Fruit fly (Drosophila melanogaster) whole organism, embryonic: ENCODE measurements around the gene Nf1.

Experiments
- CG11695 ChIP-seq: fragments of 200-800 bp; sonication (Bioruptor generic); IDR thresholded peaks from 3 replicates; pipeline ENCODE4 v1.3.6; 2022; ENCODE audit warnings: missing biosample characterization, missing genetic modification characterization
- CG15601 ChIP-seq: fragments of 200-800 bp; sonication (Bioruptor generic); optimal IDR thresholded peaks from 3 replicates; lab custom pipeline; 2019; ENCODE audit warnings: missing biosample characterization, mild to moderate bottlenecking, missing genetic modification characterization, moderate library complexity
- CG16779 ChIP-seq: fragments of 200-800 bp; sonication (Bioruptor generic); IDR thresholded peaks from 2 replicates; pipeline ENCODE4 v1.3.6; 2022; ENCODE audit warnings: missing biosample characterization, missing genetic modification characterization
- CG18262 ChIP-seq: fragments of 200-800 bp; optimal IDR thresholded peaks from 3 replicates; lab custom pipeline; 2019; ENCODE audit warnings: missing biosample characterization, mild to moderate bottlenecking, missing genetic modification characterization, moderate library complexity
- CG32532 ChIP-seq: fragments of 200-800 bp; sonication (Bioruptor generic); IDR thresholded peaks from 2 replicates; pipeline ENCODE4 v1.3.6; 2022; ENCODE audit warnings: missing biosample characterization, missing genetic modification characterization
- CG33213 ChIP-seq: fragments of 200-800 bp; sonication (Bioruptor generic); optimal IDR thresholded peaks from 3 replicates; lab custom pipeline; 2016; ENCODE audit warnings: missing biosample characterization, missing genetic modification characterization
- CG5953 ChIP-seq: fragments of 200-800 bp; sonication (Bioruptor generic); IDR thresholded peaks from 2 replicates; pipeline ENCODE4 v1.3.6; 2022; ENCODE audit warnings: missing biosample characterization, missing genetic modification characterization
- CG6175 ChIP-seq: fragments of 200-800 bp; sonication (Bioruptor generic); IDR thresholded peaks from 3 replicates; pipeline ENCODE4 v1.3.6; 2022; ENCODE audit warnings: missing biosample characterization, missing genetic modification characterization
- CG6791 ChIP-seq: fragments of 200-800 bp; sonication (Bioruptor generic); IDR thresholded peaks from 3 replicates; pipeline ENCODE4 v1.3.6; 2022; ENCODE audit warnings: missing biosample characterization, missing genetic modification characterization; ENCODE audit not compliant: partially characterized antibody
- CG7372 ChIP-seq: fragments of 200-800 bp; sonication (Bioruptor generic); IDR thresholded peaks from 2 replicates; pipeline ENCODE4 v1.3.6; 2022; ENCODE audit warnings: missing biosample characterization, missing genetic modification characterization
- CG9932 ChIP-seq: fragments of 200-800 bp; sonication (Bioruptor generic); IDR thresholded peaks from 2 replicates; pipeline ENCODE4 v1.3.6; 2022; ENCODE audit warnings: missing biosample characterization, missing genetic modification characterization
- CTCF ChIP-seq: fragments of 200-800 bp; sonication (Bioruptor generic); optimal IDR thresholded peaks from 2 replicates; lab custom pipeline; 2017; ENCODE audit warnings: missing biosample characterization, mild to moderate bottlenecking, missing genetic modification characterization, moderate library complexity
- Chrac-16 ChIP-seq: fragments of 200-800 bp; sonication (Bioruptor generic); optimal IDR thresholded peaks from 3 replicates; lab custom pipeline; 2016; ENCODE audit warnings: missing biosample characterization, missing genetic modification characterization
- HHEX ChIP-seq: fragments of 200-800 bp; sonication (Bioruptor generic); optimal IDR thresholded peaks from 3 replicates; lab custom pipeline; 2017; ENCODE audit warnings: missing biosample characterization, mild to moderate bottlenecking, missing genetic modification characterization, missing genetic modification reagents
- HLHmδ ChIP-seq: fragments of 200-800 bp; sonication (Bioruptor generic); optimal IDR thresholded peaks from 2 replicates; lab custom pipeline; 2018; ENCODE audit warnings: missing biosample characterization, mild to moderate bottlenecking, missing genetic modification characterization, moderate library complexity
- Hmx ChIP-seq: fragments of 200-800 bp; sonication (Bioruptor generic); optimal IDR thresholded peaks from 2 replicates; lab custom pipeline; 2016; ENCODE audit warnings: missing biosample characterization, missing genetic modification characterization
- Lpt ChIP-seq: fragments of >200 bp; optimal IDR thresholded peaks from 2 replicates; lab custom pipeline; 2018; ENCODE audit warnings: missing biosample characterization, missing genetic modification characterization
- MBD-R2 ChIP-seq: fragments of 200-800 bp; sonication (Bioruptor generic); IDR thresholded peaks from 2 replicates; pipeline ENCODE4 v1.3.6; 2022; ENCODE audit warnings: missing biosample characterization, missing genetic modification characterization
- Med ChIP-seq: fragments of 200-800 bp; sonication (Bioruptor generic); peaks from one replicate; lab custom pipeline; 2016; ENCODE audit warnings: missing biosample characterization, missing genetic modification characterization, mild to moderate bottlenecking, inconsistent platforms, moderate library complexity
- Nf-YC ChIP-seq: fragments of 200-800 bp; optimal IDR thresholded peaks from 3 replicates; lab custom pipeline; 2019; ENCODE audit warnings: missing biosample characterization, mild to moderate bottlenecking, missing genetic modification characterization, moderate library complexity
- Pdp1 ChIP-seq, 2 experiments: fragments of 200-800 bp; sonication (Bioruptor generic); optimal IDR thresholded peaks; 3 replicates each; lab custom pipeline; 2016; ENCODE audit warnings: missing biosample characterization in 2 of 2, missing genetic modification characterization in 2 of 2, mild to moderate bottlenecking in 1 of 2, moderate library complexity in 1 of 2
- Ravus ChIP-seq: fragments of 200-800 bp; sonication (Bioruptor generic); IDR thresholded peaks from 2 replicates; pipeline ENCODE4 v1.3.6; 2022; ENCODE audit warnings: missing biosample characterization, missing genetic modification characterization
- Rfx ChIP-seq: fragments of 200-800 bp; sonication (Bioruptor generic); IDR thresholded peaks from 2 replicates; pipeline ENCODE4 v1.3.6; 2022; ENCODE audit warnings: missing biosample characterization, missing genetic modification characterization
- Sry-δ ChIP-seq: fragments of 200-800 bp; sonication (Bioruptor generic); optimal IDR thresholded peaks from 2 replicates; lab custom pipeline; 2016; ENCODE audit warnings: missing biosample characterization, missing genetic modification characterization
- ab ChIP-seq: fragments of 200-800 bp; sonication (Bioruptor generic); optimal IDR thresholded peaks from 2 replicates; lab custom pipeline; 2016; ENCODE audit warnings: missing biosample characterization, missing genetic modification characterization
- az2 ChIP-seq: fragments of 200-800 bp; sonication (Bioruptor generic); optimal IDR thresholded peaks from 3 replicates; lab custom pipeline; 2016; ENCODE audit warnings: missing biosample characterization, missing genetic modification characterization
- dati ChIP-seq: fragments of 200-800 bp; sonication (Bioruptor generic); IDR thresholded peaks from 2 replicates; pipeline ENCODE4 v1.3.6; 2022; ENCODE audit warnings: missing biosample characterization, missing genetic modification characterization
- dmrt99B ChIP-seq: fragments of 200-800 bp; sonication (Bioruptor generic); optimal IDR thresholded peaks from 2 replicates; lab custom pipeline; 2018; ENCODE audit warnings: missing biosample characterization, mild to moderate bottlenecking, missing genetic modification characterization, moderate library complexity
- emc ChIP-seq: fragments of 200-800 bp; sonication (Bioruptor generic); optimal IDR thresholded peaks from 2 replicates; lab custom pipeline; 2016; ENCODE audit warnings: missing biosample characterization, missing genetic modification characterization
- exex ChIP-seq: fragments of 200-800 bp; sonication (Bioruptor generic); optimal IDR thresholded peaks from 4 replicates; lab custom pipeline; 2018; ENCODE audit warnings: missing biosample characterization, mild to moderate bottlenecking, missing genetic modification characterization, moderate library complexity
- gce ChIP-seq: fragments of 200-800 bp; sonication (Bioruptor generic); IDR thresholded peaks from 3 replicates; pipeline ENCODE4 v1.3.6; 2022; ENCODE audit warnings: missing biosample characterization, missing genetic modification characterization
- grn ChIP-seq: fragments of 200-800 bp; sonication (Bioruptor generic); optimal IDR thresholded peaks from 3 replicates; lab custom pipeline; 2017; ENCODE audit warnings: missing biosample characterization, missing genetic modification characterization
- gsb ChIP-seq: fragments of 200-800 bp; sonication (Bioruptor generic); IDR thresholded peaks from 2 replicates; pipeline ENCODE4 v1.3.6; 2022; ENCODE audit warnings: missing biosample characterization, missing genetic modification characterization
- hb ChIP-seq: fragments of 200-800 bp; sonication (Bioruptor generic); IDR thresholded peaks from 3 replicates; pipeline ENCODE4 v1.3.6; 2022; ENCODE audit warnings: missing biosample characterization, missing genetic modification characterization; ENCODE audit not compliant: partially characterized antibody
- hbn ChIP-seq: fragments of 200-800 bp; sonication (Bioruptor generic); IDR thresholded peaks from 2 replicates; pipeline ENCODE4 v1.3.6; 2022; ENCODE audit warnings: missing biosample characterization, missing genetic modification characterization; ENCODE audit not compliant: partially characterized antibody
- inv ChIP-seq: fragments of 200-800 bp; sonication (Bioruptor generic); IDR thresholded peaks from 2 replicates; pipeline ENCODE4 v1.3.6; 2022; ENCODE audit warnings: missing biosample characterization, missing genetic modification characterization; ENCODE audit not compliant: partially characterized antibody
- kni ChIP-seq: fragments of 200-800 bp; sonication (Bioruptor generic); optimal IDR thresholded peaks from 3 replicates; lab custom pipeline; 2017; ENCODE audit warnings: mild to moderate bottlenecking, missing biosample characterization, missing genetic modification reagents, missing genetic modification characterization
- lilli ChIP-seq: fragments of 200-800 bp; sonication (Bioruptor generic); optimal IDR thresholded peaks from 3 replicates; lab custom pipeline; 2016; ENCODE audit warnings: missing biosample characterization, missing genetic modification characterization
- mld ChIP-seq: fragments of 200-800 bp; sonication (Bioruptor generic); IDR thresholded peaks from 3 replicates; pipeline ENCODE4 v1.3.6; 2022; ENCODE audit warnings: missing biosample characterization, missing genetic modification characterization; ENCODE audit not compliant: partially characterized antibody
- onecut ChIP-seq: fragments of 200-800 bp; sonication (Bioruptor generic); IDR thresholded peaks from 2 replicates; pipeline ENCODE4 v1.3.6; 2022; ENCODE audit warnings: missing biosample characterization, missing genetic modification characterization
- phol ChIP-seq: fragments of 200-800 bp; sonication (Bioruptor generic); optimal IDR thresholded peaks from 3 replicates; lab custom pipeline; 2018; ENCODE audit warnings: missing biosample characterization, mild to moderate bottlenecking, missing genetic modification characterization, moderate library complexity
- scrt ChIP-seq: fragments of 200-800 bp; sonication (Bioruptor generic); optimal IDR thresholded peaks from 2 replicates; lab custom pipeline; 2018; ENCODE audit warnings: missing biosample characterization, mild to moderate bottlenecking, missing genetic modification characterization, moderate library complexity
- seq ChIP-seq: fragments of 200-800 bp; sonication (Bioruptor generic); IDR thresholded peaks from 2 replicates; pipeline ENCODE4 v1.3.6; 2022; ENCODE audit warnings: missing biosample characterization, missing genetic modification characterization
- sna ChIP-seq: fragments of 200-800 bp; sonication (Bioruptor generic); IDR thresholded peaks from 2 replicates; pipeline ENCODE4 v1.3.6; 2022; ENCODE audit warnings: missing biosample characterization, missing genetic modification characterization; ENCODE audit not compliant: partially characterized antibody
- sr ChIP-seq: fragments of 200-800 bp; sonication (Bioruptor generic); IDR thresholded peaks from 3 replicates; pipeline ENCODE4 v1.3.6; 2022; ENCODE audit warnings: missing biosample characterization, missing genetic modification characterization
- tap ChIP-seq: fragments of 200-800 bp; optimal IDR thresholded peaks from 3 replicates; lab custom pipeline; 2019; ENCODE audit warnings: missing biosample characterization, mild to moderate bottlenecking, missing genetic modification characterization, moderate library complexity
- tna ChIP-seq: fragments of 200-800 bp; sonication (Bioruptor generic); IDR thresholded peaks from 2 replicates; pipeline ENCODE4 v1.3.6; 2022; ENCODE audit warnings: missing biosample characterization, missing genetic modification characterization; ENCODE audit not compliant: partially characterized antibody
- toy ChIP-seq: fragments of 200-800 bp; sonication (Bioruptor generic); IDR thresholded peaks from 2 replicates; pipeline ENCODE4 v1.3.6; 2022; ENCODE audit warnings: missing biosample characterization, missing genetic modification characterization
- trem ChIP-seq: fragments of 200-800 bp; optimal IDR thresholded peaks from 3 replicates; lab custom pipeline; 2019; ENCODE audit warnings: missing biosample characterization, mild to moderate bottlenecking, missing genetic modification characterization, moderate library complexity
- vnd ChIP-seq: fragments of 200-800 bp; sonication (Bioruptor generic); IDR thresholded peaks from 3 replicates; pipeline ENCODE4 v1.3.6; 2022; ENCODE audit warnings: missing biosample characterization, missing genetic modification characterization; ENCODE audit not compliant: partially characterized antibody
- yki ChIP-seq: fragments of >200 bp; optimal IDR thresholded peaks from 3 replicates; lab custom pipeline; 2018

Gene Nf1

dm6 chr3R:26012801-26013663 lies 30.2 kb downstream of the Nf1 start (continued):
- TF ChIP-seq Sry-δ (GFP tag; lab: Kevin White, UChicago) (no peak), CG6175 (GFP tag; lab: Robert Waterston, UW) (0 out of 3 replicates have a peak, but pooled peaks have one; percentile 44), HHEX (GFP tag; lab: Kevin White, UChicago) (no peak), ab (no peak), phol (tag; lab: Kevin White, UChicago) (peak; percentile 63), az2 (peak; percentile 16), exex (tag; lab: Kevin White, UChicago) (no peak), lilli (GFP tag; lab: Kevin White, UChicago) (peak; percentile 2), CG9932 (no peak), CTCF (GFP tag; lab: Kevin White, UChicago) (no peak), emc (GFP tag; lab: Kevin White, UChicago) (no peak), grn (GFP tag; lab: Kevin White, UChicago) (peak; percentile 97), CG33213 (no peak), CG16779 (GFP tag; lab: Robert Waterston, UW) (no peak), kni (GFP tag; lab: Kevin White, UChicago) (peak; percentile 98), CG15601 (tag; lab: Kevin White, UChicago) (peak; percentile 86), Ravus (GFP tag; lab: Robert Waterston, UW) (no peak), hb (GFP tag; lab: Robert Waterston, UW) (no peak), CG18262 (tag; lab: Kevin White, UChicago) (peak; percentile 85), mld (GFP tag; lab: Robert Waterston, UW) (no peak), trem (tag; lab: Kevin White, UChicago) (peak; percentile 47), Med (GFP tag; lab: Kevin White, UChicago) (peak; percentile 73)

DNA sequence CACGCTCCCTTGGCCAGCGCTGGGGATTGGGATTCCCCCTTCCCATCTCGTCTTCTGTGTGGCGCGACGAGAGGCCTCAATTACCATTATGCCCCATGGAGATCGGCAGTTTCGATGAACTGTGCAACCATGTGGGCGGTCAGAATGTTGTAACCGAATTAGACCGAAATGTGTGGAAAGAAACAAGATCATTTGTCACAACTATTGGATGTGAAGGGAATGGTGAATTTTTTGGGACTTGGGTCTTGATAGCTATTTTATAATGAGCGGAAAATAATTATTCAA lies 30.8 kb downstream of the Nf1 start:
- TF ChIP-seq yki (lab: Kevin White, UChicago) (no peak), seq (GFP tag; lab: Robert Waterston, UW) (no peak), scrt (no peak), onecut (no peak), sna (GFP tag; lab: Robert Waterston, UW) (no peak), CG11695 (GFP tag; lab: Robert Waterston, UW) (no peak), Hmx (GFP tag; lab: Kevin White, UChicago) (no peak), Lpt (no peak), hbn (GFP tag; lab: Robert Waterston, UW) (no peak), dati (GFP tag; lab: Robert Waterston, UW) (no peak), gce (GFP tag; lab: Robert Waterston, UW) (no peak), Pdp1 (GFP tag; optimal IDR thresholded peaks at IDR 0.05; lab: Kevin White, UChicago) (peak in 1 of 2 experiments; percentile 23), tna (no peak), HLHmδ (GFP tag; lab: Kevin White, UChicago) (peak; percentile 91), CG32532 (0 out of 2 replicates have a peak, but pooled peaks have one; percentile 2), vnd (no peak), tap (no peak), CG7372 (GFP tag; lab: Robert Waterston, UW) (no peak), CG6791 (GFP tag; lab: Robert Waterston, UW) (no peak), toy (GFP tag; lab: Robert Waterston, UW) (no peak), MBD-R2 (GFP tag; lab: Robert Waterston, UW) (no peak), Rfx (GFP tag; lab: Robert Waterston, UW) (no peak), Nf-YC (no peak), dmrt99B (tag; lab: Kevin White, UChicago) (no peak), kni (GFP tag; lab: Kevin White, UChicago) (peak; percentile 63), inv (GFP tag; lab: Robert Waterston, UW) (no peak), gsb (no peak), sr (peak; percentile 74; the same call in 2 of the 3 replicates), CG5953 (GFP tag; lab: Robert Waterston, UW) (no peak), Chrac-16 (GFP tag; lab: Kevin White, UChicago) (no peak)
